Fruit fly (Drosophila melanogaster) whole organism, embryonic: Measurements from ENCODE around the gene Boh1.

ENCODE experiments used
- ATbp ChIP-seq: fragments of 200-800 bp; sonication (Bioruptor generic); optimal IDR thresholded peaks from 2 replicates; lab custom pipeline; 2017; ENCODE audit warnings: missing biosample characterization, mild to moderate bottlenecking, missing genetic modification characterization, missing genetic modification reagents
- CG1024 ChIP-seq: fragments of 200-800 bp; sonication (Bioruptor generic); IDR thresholded peaks from 2 replicates; pipeline ENCODE4 v1.3.6; 2022; ENCODE audit warnings: missing biosample characterization, missing genetic modification characterization
- CG11093 ChIP-seq: fragments of 200-800 bp; sonication (Bioruptor generic); IDR thresholded peaks from 3 replicates; pipeline ENCODE4 v1.3.6; 2022; ENCODE audit warnings: missing biosample characterization, missing genetic modification characterization
- CG12155 ChIP-seq: fragments of 200-800 bp; sonication (Bioruptor generic); optimal IDR thresholded peaks from 3 replicates; lab custom pipeline; 2016; ENCODE audit warnings: missing biosample characterization, missing genetic modification characterization
- CG12942 ChIP-seq: fragments of 200-800 bp; sonication (Bioruptor generic); optimal IDR thresholded peaks from 3 replicates; lab custom pipeline; 2016; ENCODE audit warnings: missing biosample characterization, missing genetic modification characterization
- CG15514 ChIP-seq: fragments of 200-800 bp; sonication (Bioruptor generic); optimal IDR thresholded peaks from 3 replicates; lab custom pipeline; 2017; ENCODE audit warnings: missing biosample characterization, missing genetic modification characterization, mild to moderate bottlenecking, moderate library complexity, missing genetic modification reagents
- CG15601 ChIP-seq: fragments of 200-800 bp; sonication (Bioruptor generic); optimal IDR thresholded peaks from 3 replicates; lab custom pipeline; 2019; ENCODE audit warnings: missing biosample characterization, mild to moderate bottlenecking, missing genetic modification characterization, moderate library complexity
- CG17829 ChIP-seq: fragments of 200-800 bp; optimal IDR thresholded peaks from 2 replicates; lab custom pipeline; 2019; ENCODE audit warnings: missing biosample characterization, mild to moderate bottlenecking, missing genetic modification characterization, moderate library complexity
- CG18599 ChIP-seq: fragments of 200-800 bp; sonication (Bioruptor generic); optimal IDR thresholded peaks from 3 replicates; lab custom pipeline; 2017; ENCODE audit warnings: missing biosample characterization, missing genetic modification characterization, mild to moderate bottlenecking, moderate library complexity, missing genetic modification reagents
- CG2889 ChIP-seq: fragments of 200-800 bp; sonication (Bioruptor generic); IDR thresholded peaks from 3 replicates; pipeline ENCODE4 v1.3.6; 2022; ENCODE audit warnings: missing biosample characterization, missing genetic modification characterization
- CG31388 ChIP-seq: fragments of 200-800 bp; sonication (Bioruptor generic); optimal IDR thresholded peaks from 2 replicates; lab custom pipeline; 2016; ENCODE audit warnings: missing biosample characterization, missing genetic modification characterization
- CG32767 ChIP-seq: fragments of 200-800 bp; sonication (Bioruptor generic); IDR thresholded peaks from 2 replicates; pipeline ENCODE4 v1.3.6; 2022; ENCODE audit warnings: missing biosample characterization, missing genetic modification characterization
- CG3847 ChIP-seq: fragments of 200-800 bp; sonication (Bioruptor generic); IDR thresholded peaks from 2 replicates; pipeline ENCODE4 v1.3.6; 2022; ENCODE audit warnings: missing biosample characterization, missing genetic modification characterization
- CG3995 ChIP-seq: fragments of 200-800 bp; sonication (Bioruptor generic); optimal IDR thresholded peaks from 3 replicates; lab custom pipeline; 2016; ENCODE audit warnings: missing biosample characterization, missing genetic modification characterization
- CG42726 ChIP-seq: fragments of 200-800 bp; sonication (Bioruptor generic); IDR thresholded peaks from 2 replicates; pipeline ENCODE4 v1.3.6; 2022; ENCODE audit warnings: missing biosample characterization, missing genetic modification characterization; ENCODE audit not compliant: partially characterized antibody
- CG4707 ChIP-seq: fragments of 200-800 bp; sonication (Bioruptor generic); optimal IDR thresholded peaks from 2 replicates; lab custom pipeline; 2018; ENCODE audit warnings: missing biosample characterization, mild to moderate bottlenecking, missing genetic modification characterization, moderate library complexity
- CG6272 ChIP-seq: fragments of 200-800 bp; sonication (Bioruptor generic); IDR thresholded peaks from 2 replicates; pipeline ENCODE4 v1.3.6; 2022; ENCODE audit warnings: missing biosample characterization, missing genetic modification characterization
- CG6854 ChIP-seq: fragments of 200-800 bp; sonication (Bioruptor generic); optimal IDR thresholded peaks from 3 replicates; lab custom pipeline; 2017; ENCODE audit warnings: missing biosample characterization, mild to moderate bottlenecking, missing genetic modification characterization
- CG8359 ChIP-seq: fragments of 200-800 bp; sonication (Bioruptor generic); optimal IDR thresholded peaks from 2 replicates; lab custom pipeline; 2017; ENCODE audit warnings: missing biosample characterization, mild to moderate bottlenecking, missing genetic modification characterization, borderline replicate concordance
- CG9797 ChIP-seq: fragments of 200-800 bp; sonication (Bioruptor generic); optimal IDR thresholded peaks from 3 replicates; lab custom pipeline; 2018; ENCODE audit warnings: missing biosample characterization, mild to moderate bottlenecking, missing genetic modification characterization
- CG9876 ChIP-seq: fragments of 200-800 bp; sonication (Bioruptor generic); optimal IDR thresholded peaks from 2 replicates; lab custom pipeline; 2016; ENCODE audit warnings: missing biosample characterization, missing genetic modification characterization
- Dll ChIP-seq: fragments of 200-800 bp; sonication (Bioruptor generic); IDR thresholded peaks from 4 replicates; pipeline ENCODE4 v1.3.6; 2022; ENCODE audit warnings: missing biosample characterization, missing genetic modification characterization; ENCODE audit not compliant: partially characterized antibody
- Dp ChIP-seq: fragments of 200-800 bp; sonication (Bioruptor generic); optimal IDR thresholded peaks from 2 replicates; lab custom pipeline; 2018; ENCODE audit warnings: missing biosample characterization, mild to moderate bottlenecking, missing genetic modification characterization, moderate library complexity
- E2f1 ChIP-seq: fragments of 200-800 bp; sonication (Bioruptor generic); IDR thresholded peaks from 2 replicates; pipeline ENCODE4 v1.3.6; 2022; ENCODE audit warnings: missing biosample characterization, missing genetic modification characterization
- MESR4 ChIP-seq: fragments of 200-800 bp; sonication (Bioruptor generic); optimal IDR thresholded peaks from 2 replicates; lab custom pipeline; 2018; ENCODE audit warnings: missing biosample characterization, mild to moderate bottlenecking, missing genetic modification characterization, moderate library complexity
- Max ChIP-seq: fragments of 200-800 bp; sonication (Bioruptor generic); optimal IDR thresholded peaks from 2 replicates; lab custom pipeline; 2016; ENCODE audit warnings: missing biosample characterization, mild to moderate bottlenecking, missing genetic modification characterization
- Med ChIP-seq: fragments of 200-800 bp; sonication (Bioruptor generic); peaks from one replicate; lab custom pipeline; 2016; ENCODE audit warnings: missing biosample characterization, missing genetic modification characterization, mild to moderate bottlenecking, inconsistent platforms, moderate library complexity
- Poxn ChIP-seq: fragments of 200-800 bp; sonication (Bioruptor generic); IDR thresholded peaks from 2 replicates; pipeline ENCODE4 v1.3.6; 2022; ENCODE audit warnings: missing biosample characterization, missing genetic modification characterization
- TFAM ChIP-seq: fragments of 200-800 bp; sonication (Bioruptor generic); optimal IDR thresholded peaks from 2 replicates; lab custom pipeline; 2017; ENCODE audit warnings: missing biosample characterization, missing genetic modification characterization, inconsistent platforms
- Xbp1 ChIP-seq: fragments of 200-800 bp; sonication (Bioruptor generic); optimal IDR thresholded peaks from 3 replicates; lab custom pipeline; 2016; ENCODE audit warnings: missing biosample characterization, mild to moderate bottlenecking, missing genetic modification characterization
- Xrp1 ChIP-seq: fragments of 200-800 bp; sonication (Bioruptor generic); IDR thresholded peaks from 2 replicates; pipeline ENCODE4 v1.3.6; 2022; ENCODE audit warnings: missing biosample characterization, missing genetic modification characterization
- ash1 ChIP-seq: fragments of 200-800 bp; sonication (Bioruptor generic); optimal IDR thresholded peaks from 2 replicates; lab custom pipeline; 2018; ENCODE audit warnings: missing biosample characterization, mild to moderate bottlenecking, missing genetic modification characterization
- dmrt99B ChIP-seq: fragments of 200-800 bp; sonication (Bioruptor generic); optimal IDR thresholded peaks from 2 replicates; lab custom pipeline; 2018; ENCODE audit warnings: missing biosample characterization, mild to moderate bottlenecking, missing genetic modification characterization, moderate library complexity
- exex ChIP-seq: fragments of 200-800 bp; sonication (Bioruptor generic); optimal IDR thresholded peaks from 4 replicates; lab custom pipeline; 2018; ENCODE audit warnings: missing biosample characterization, mild to moderate bottlenecking, missing genetic modification characterization, moderate library complexity
- gem ChIP-seq: fragments of 200-800 bp; sonication (Bioruptor generic); optimal IDR thresholded peaks from 2 replicates; lab custom pipeline; 2019; ENCODE audit warnings: missing biosample characterization, mild to moderate bottlenecking, missing genetic modification characterization, moderate library complexity
- gfzf ChIP-seq: fragments of 200-800 bp; sonication (Bioruptor generic); optimal IDR thresholded peaks from 2 replicates; lab custom pipeline; 2016; ENCODE audit warnings: missing biosample characterization, mild to moderate bottlenecking, missing genetic modification characterization, moderate library complexity
- hkb ChIP-seq, 2 experiments: fragments of 200-800 bp in 1 of 2; fragments of >200 bp in 1 of 2; sonication (Bioruptor generic) in 1 of 2; IDR thresholded peaks in 1 of 2; optimal IDR thresholded peaks in 1 of 2; 2 replicates each; pipeline versions ENCODE4 v1.3.6 to Lab custom; 2017 to 2022; ENCODE audit warnings: missing biosample characterization in 1 of 2, missing genetic modification characterization in 1 of 2
- knrl ChIP-seq: fragments of 200-800 bp; sonication (Bioruptor generic); IDR thresholded peaks from 3 replicates; pipeline ENCODE4 v1.3.6; 2022; ENCODE audit warnings: missing biosample characterization, missing genetic modification characterization; ENCODE audit not compliant: partially characterized antibody
- lmd ChIP-seq: fragments of 200-800 bp; sonication (Bioruptor generic); IDR thresholded peaks from 2 replicates; pipeline ENCODE4 v1.3.6; 2022; ENCODE audit warnings: missing biosample characterization, missing genetic modification characterization
- nau ChIP-seq: fragments of 200-800 bp; sonication (Bioruptor generic); optimal IDR thresholded peaks from 3 replicates; lab custom pipeline; 2017; ENCODE audit warnings: missing biosample characterization, mild to moderate bottlenecking, missing genetic modification characterization, missing genetic modification reagents
- nerfin-1 ChIP-seq: fragments of 200-800 bp; sonication (Bioruptor generic); optimal IDR thresholded peaks from 3 replicates; lab custom pipeline; 2019; ENCODE audit warnings: missing biosample characterization, mild to moderate bottlenecking, missing genetic modification characterization, moderate library complexity
- pzg ChIP-seq: fragments of 200-800 bp; sonication (Bioruptor generic); optimal IDR thresholded peaks from 3 replicates; lab custom pipeline; 2018; ENCODE audit warnings: missing biosample characterization, mild to moderate bottlenecking, missing genetic modification characterization, moderate library complexity
- rib ChIP-seq: fragments of 200-800 bp; sonication (Bioruptor generic); IDR thresholded peaks from 2 replicates; pipeline ENCODE4 v1.3.6; 2022; ENCODE audit warnings: missing biosample characterization, missing genetic modification characterization
- schlank ChIP-seq: fragments of 200-800 bp; sonication (Bioruptor generic); optimal IDR thresholded peaks from 2 replicates; lab custom pipeline; 2018; ENCODE audit warnings: missing biosample characterization, mild to moderate bottlenecking, missing genetic modification characterization
- sd ChIP-seq: fragments of 200-800 bp; sonication (Bioruptor generic); optimal IDR thresholded peaks from 3 replicates; lab custom pipeline; 2018; ENCODE audit warnings: missing biosample characterization, mild to moderate bottlenecking, missing genetic modification characterization, moderate library complexity
- shn ChIP-seq: fragments of 200-800 bp; sonication (Bioruptor generic); optimal IDR thresholded peaks from 3 replicates; lab custom pipeline; 2016; ENCODE audit warnings: missing biosample characterization, missing genetic modification characterization
- sna ChIP-seq: fragments of 200-800 bp; sonication (Bioruptor generic); IDR thresholded peaks from 2 replicates; pipeline ENCODE4 v1.3.6; 2022; ENCODE audit warnings: missing biosample characterization, missing genetic modification characterization; ENCODE audit not compliant: partially characterized antibody
- usp ChIP-seq: fragments of >200 bp; optimal IDR thresholded peaks from 2 replicates; lab custom pipeline; 2017; ENCODE audit warnings: missing biosample characterization, missing genetic modification characterization
- zen2 ChIP-seq: fragments of 200-800 bp; sonication (Bioruptor generic); IDR thresholded peaks from 3 replicates; pipeline ENCODE4 v1.3.6; 2022; ENCODE audit warnings: missing biosample characterization, missing genetic modification characterization; ENCODE audit not compliant: partially characterized antibody
- zfh1 ChIP-seq: fragments of 200-800 bp; sonication (Bioruptor generic); IDR thresholded peaks from 3 replicates; pipeline ENCODE4 v1.3.6; 2022; ENCODE audit warnings: missing biosample characterization, missing genetic modification characterization

The Boh1 gene

dm6 chr3R:27920883-27921282 is 1.6 kb upstream of the Boh1 start, which contains the start of gene CG12259 (continued):
- TF ChIP-seq ATbp (GFP tag; lab: Kevin White, UChicago) (peak; percentile 7), Dp (GFP tag; lab: Kevin White, UChicago) (no peak), CG18599 (no peak), CG32767 (no peak), CG3847 (GFP tag; lab: Robert Waterston, UW) (no peak), CG6272 (GFP tag; lab: Robert Waterston, UW) (no peak), CG1024 (no peak), Poxn (GFP tag; lab: Robert Waterston, UW) (no peak), rib (GFP tag; lab: Robert Waterston, UW) (no peak), zen2 (GFP tag; lab: Robert Waterston, UW) (no peak), hkb (optimal IDR thresholded peaks at IDR 0.05; lab: Kevin White, UChicago) (no peak), hkb (GFP tag; IDR thresholded peaks at IDR 0.05; lab: Robert Waterston, UW) (no peak; the same call in 1 of the 2 replicates), gfzf (GFP tag; lab: Kevin White, UChicago) (peak; percentile 56), E2f1 (GFP tag; lab: Robert Waterston, UW) (no peak), CG15514 (no peak), CG9876 (GFP tag; lab: Kevin White, UChicago) (no peak), Med (GFP tag; lab: Kevin White, UChicago) (no peak), CG3995 (no peak), lmd (GFP tag; lab: Robert Waterston, UW) (no peak), CG8359 (GFP tag; lab: Kevin White, UChicago) (no peak), CG2889 (GFP tag; lab: Robert Waterston, UW) (no peak), CG9797 (peak; percentile 35), dmrt99B (tag; lab: Kevin White, UChicago) (no peak), CG17829 (peak; percentile 14), knrl (GFP tag; lab: Robert Waterston, UW) (no peak), CG12942 (GFP tag; lab: Kevin White, UChicago) (no peak), CG11093 (no peak), CG12155 (GFP tag; lab: Kevin White, UChicago) (no peak), CG6854 (GFP tag; lab: Kevin White, UChicago) (no peak), CG15601 (tag; lab: Kevin White, UChicago) (no peak), shn (GFP tag; lab: Kevin White, UChicago) (no peak), ash1 (GFP tag; lab: Kevin White, UChicago) (no peak), zfh1 (GFP tag; lab: Robert Waterston, UW) (no peak), MESR4 (GFP tag; lab: Kevin White, UChicago) (peak; percentile 25), Max (no peak), sna (GFP tag; lab: Robert Waterston, UW) (no peak), CG42726 (no peak), pzg (GFP tag; lab: Kevin White, UChicago) (peak; percentile 12), nerfin-1 (tag; lab: Kevin White, UChicago) (no peak), Dll (GFP tag; lab: Robert Waterston, UW) (no peak), TFAM (GFP tag; lab: Kevin White, UChicago) (no peak), Xbp1 (no peak), CG31388 (GFP tag; lab: Kevin White, UChicago) (no peak), exex (no peak), usp (no peak), CG4707 (GFP tag; lab: Kevin White, UChicago) (no peak), Xrp1 (no peak), schlank (no peak), gem (tag; lab: Kevin White, UChicago) (peak; percentile 29), sd (no peak), nau (no peak)
